Fruit fly (Drosophila melanogaster) whole organism, adult: ENCODE measurements around the gene CG13043.
A peak's percentile ranks its signal among the peaks of the same experiment; 100 is the strongest.

Experiments
- CG11617 ChIP-seq: fragments of 200-800 bp; sonication (Bioruptor generic); optimal IDR thresholded peaks from 2 replicates; lab custom pipeline; 2017; ENCODE audit warnings: mild to moderate bottlenecking, missing biosample characterization, missing genetic modification reagents, missing genetic modification characterization
- CG12768 ChIP-seq: fragments of 200-800 bp; sonication (Bioruptor generic); optimal IDR thresholded peaks from 2 replicates; lab custom pipeline; 2017; ENCODE audit warnings: missing biosample characterization, missing genetic modification characterization, mild to moderate bottlenecking, moderate library complexity, missing genetic modification reagents
- CG14711 ChIP-seq: fragments of 200-800 bp; sonication (Bioruptor generic); optimal IDR thresholded peaks from 2 replicates; lab custom pipeline; 2018; ENCODE audit warnings: missing biosample characterization, mild to moderate bottlenecking, missing genetic modification characterization, moderate library complexity
- CG1620 ChIP-seq: fragments of 200-800 bp; sonication (Bioruptor generic); optimal IDR thresholded peaks from 2 replicates; lab custom pipeline; 2016; ENCODE audit warnings: missing biosample characterization, missing genetic modification characterization
- CG33017 ChIP-seq: fragments of 200-800 bp; sonication (Bioruptor generic); optimal IDR thresholded peaks from 2 replicates; lab custom pipeline; 2018; ENCODE audit warnings: missing biosample characterization, mild to moderate bottlenecking, missing genetic modification characterization, moderate library complexity
- CG5204 ChIP-seq: fragments of 200-800 bp; sonication (Bioruptor generic); optimal IDR thresholded peaks from 2 replicates; lab custom pipeline; 2016; ENCODE audit warnings: missing biosample characterization, missing genetic modification characterization
- CG7045 ChIP-seq: fragments of 200-800 bp; sonication (Bioruptor generic); optimal IDR thresholded peaks from 2 replicates; lab custom pipeline; 2017; ENCODE audit warnings: missing biosample characterization, mild to moderate bottlenecking, missing genetic modification characterization
- CG7101 ChIP-seq: fragments of 200-800 bp; sonication (Bioruptor generic); optimal IDR thresholded peaks from 2 replicates; lab custom pipeline; 2018; ENCODE audit warnings: missing biosample characterization, mild to moderate bottlenecking, missing genetic modification characterization, moderate library complexity
- Clk ChIP-seq: fragments of 200-800 bp; sonication (Bioruptor generic); optimal IDR thresholded peaks from 2 replicates; lab custom pipeline; 2017; ENCODE audit warnings: missing biosample characterization, missing genetic modification characterization
- Crg-1 ChIP-seq: fragments of 200-800 bp; sonication (Bioruptor generic); optimal IDR thresholded peaks from 2 replicates; lab custom pipeline; 2016; ENCODE audit warnings: missing biosample characterization, missing genetic modification characterization
- Hr96 ChIP-seq: fragments of 200-800 bp; sonication (Bioruptor generic); optimal IDR thresholded peaks from 2 replicates; lab custom pipeline; 2016; ENCODE audit warnings: missing biosample characterization, missing genetic modification characterization
- bab1 ChIP-seq: fragments of 200-800 bp; sonication (Bioruptor generic); optimal IDR thresholded peaks from 3 replicates; lab custom pipeline; 2019; ENCODE audit warnings: missing biosample characterization, mild to moderate bottlenecking, missing genetic modification characterization, moderate library complexity
- cic ChIP-seq: fragments of 200-800 bp; sonication (Bioruptor generic); optimal IDR thresholded peaks from 2 replicates; lab custom pipeline; 2017; ENCODE audit warnings: missing biosample characterization, mild to moderate bottlenecking, missing genetic modification characterization, moderate library complexity
- cnc ChIP-seq, 2 experiments: fragments of >200 bp; optimal IDR thresholded peaks; 2 replicates each; lab custom pipeline; 2017
- kay ChIP-seq: fragments of 200-800 bp; sonication (Bioruptor generic); peaks from one replicate; lab custom pipeline; 2016; ENCODE audit warnings: missing biosample characterization, missing genetic modification characterization, borderline replicate concordance
- ovo ChIP-seq: fragments of 200-800 bp; sonication (Bioruptor generic); optimal IDR thresholded peaks from 2 replicates; lab custom pipeline; 2016; ENCODE audit warnings: missing biosample characterization, missing genetic modification characterization
- pad ChIP-seq: fragments of 200-800 bp; sonication (Bioruptor generic); optimal IDR thresholded peaks from 3 replicates; lab custom pipeline; 2017; ENCODE audit warnings: missing biosample characterization, missing genetic modification characterization, mild to moderate bottlenecking, moderate library complexity, missing genetic modification reagents
- tj ChIP-seq: fragments of 200-800 bp; sonication (Bioruptor generic); optimal IDR thresholded peaks from 3 replicates; lab custom pipeline; 2017; ENCODE audit warnings: missing biosample characterization, mild to moderate bottlenecking, missing genetic modification characterization, moderate library complexity
- toe ChIP-seq: fragments of 200-800 bp; sonication (Bioruptor generic); optimal IDR thresholded peaks from 2 replicates; lab custom pipeline; 2016; ENCODE audit warnings: missing biosample characterization, missing genetic modification characterization

CG13043 gene

DNA sequence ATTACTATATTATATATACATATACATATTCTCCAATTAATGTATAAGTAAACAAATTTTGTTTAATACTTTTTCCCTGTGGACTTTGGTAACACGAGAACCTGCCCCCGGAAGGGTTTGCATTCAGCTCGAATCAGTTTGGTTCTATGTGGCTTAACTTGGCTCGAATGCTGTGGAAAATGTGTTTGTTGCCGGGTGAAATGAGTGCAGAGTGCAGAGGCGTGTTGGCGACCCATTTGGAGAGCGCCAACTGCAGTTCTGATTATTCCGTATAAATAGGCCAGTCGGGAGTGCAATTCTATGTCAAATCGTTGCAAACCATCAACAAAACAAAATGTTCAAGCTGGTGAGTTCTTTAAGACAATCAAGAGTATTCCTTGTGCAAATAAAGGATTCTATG lies 12.1 kb upstream of the CG13043 start, which contains the start of gene Nplp3:
Gene Nplp3 (plus strand): TSS at position 301 of the 400 bp plus-strand sequence.
- TF ChIP-seq Clk (GFP tag; lab: Kevin White, UChicago) (no peak), tj (GFP tag; lab: Kevin White, UChicago) (no peak), CG7101 (tag; lab: Kevin White, UChicago) (no peak), CG11617 (GFP tag; lab: Kevin White, UChicago) (no peak)

dm6 chr3L:16313985-16314384 lies 8.3 kb upstream of the CG13043 start, which contains the start of gene CG13062:
CG13062 (plus strand) TSS chr3L:16314285.
- TF ChIP-seq cnc (optimal IDR thresholded peaks at IDR 0.05; lab: Kevin White, UChicago) (no peak), CG7101 (tag; lab: Kevin White, UChicago) (no peak), bab1 (GFP tag; lab: Kevin White, UChicago) (no peak), CG14711 (tag; lab: Kevin White, UChicago) (no peak), pad (GFP tag; lab: Kevin White, UChicago) (no peak), cic (GFP tag; lab: Kevin White, UChicago) (no peak)

- TF ChIP-seq CG33017 (tag; lab: Kevin White, UChicago) (no peak), CG5204 (GFP tag; lab: Kevin White, UChicago) (peak; percentile 32)
Observed at dm6 chr3L:16309972-16310371, 4.3 kb upstream of the CG13043 start.

dm6 chr3L:16308380-16308779 lies 2.7 kb upstream of the CG13043 start, which contains the start of gene CG13042:
CG13042 (minus strand) TSS chr3L:16308480.
- TF ChIP-seq CG1620 (GFP tag; lab: Kevin White, UChicago) = no peak
- TF ChIP-seq pad (GFP tag; lab: Kevin White, UChicago) = no peak
- TF ChIP-seq CG12768 (GFP tag; lab: Kevin White, UChicago) = no peak

dm6 chr3L:16303982-16304381 lies 1.7 kb downstream of the CG13043 start, which contains the start of gene CG43249:
CG43249 (plus strand) TSS chr3L:16304282.
- TF ChIP-seq ovo (GFP tag; lab: Kevin White, UChicago) (no peak), CG7045 (GFP tag; lab: Kevin White, UChicago) (no peak), CG14711 (tag; lab: Kevin White, UChicago) (no peak), Crg-1 (GFP tag; lab: Kevin White, UChicago) (no peak), cnc (optimal IDR thresholded peaks at IDR 0.05; lab: Kevin White, UChicago) (no peak), cic (GFP tag; lab: Kevin White, UChicago) (no peak), CG12768 (GFP tag; lab: Kevin White, UChicago) (no peak), Hr96 (no peak), tj (GFP tag; lab: Kevin White, UChicago) (no peak), CG7101 (tag; lab: Kevin White, UChicago) (no peak), CG5204 (GFP tag; lab: Kevin White, UChicago) (no peak), Clk (GFP tag; lab: Kevin White, UChicago) (no peak), kay (GFP tag; lab: Kevin White, UChicago) (no peak), CG1620 (GFP tag; lab: Kevin White, UChicago) (no peak), bab1 (GFP tag; lab: Kevin White, UChicago) (no peak)

dm6 chr3L:16303078-16303477 lies 2.6 kb downstream of the CG13043 start, which contains the start of gene CG13044:
CG13044 (minus strand) TSS chr3L:16303178.
- no peak for TF ChIP-seq CG7101 (tag; lab: Kevin White, UChicago)
- no peak for TF ChIP-seq CG33017 (tag; lab: Kevin White, UChicago)
- TF ChIP-seq Hr96 = no peak
- no peak for TF ChIP-seq CG5204 (GFP tag; lab: Kevin White, UChicago)
- no peak for TF ChIP-seq kay (GFP tag; lab: Kevin White, UChicago)
- no peak for TF ChIP-seq Crg-1 (GFP tag; lab: Kevin White, UChicago)
- no peak for TF ChIP-seq tj (GFP tag; lab: Kevin White, UChicago)
- no peak for TF ChIP-seq cnc (optimal IDR thresholded peaks at IDR 0.05; lab: Kevin White, UChicago)
- TF ChIP-seq CG1620 (GFP tag; lab: Kevin White, UChicago) = no peak
- TF ChIP-seq pad (GFP tag; lab: Kevin White, UChicago) = no peak
- TF ChIP-seq Clk (GFP tag; lab: Kevin White, UChicago) = no peak
- TF ChIP-seq CG14711 (tag; lab: Kevin White, UChicago) = no peak
- TF ChIP-seq CG11617 (GFP tag; lab: Kevin White, UChicago) = no peak
- no peak for TF ChIP-seq toe (GFP tag; lab: Kevin White, UChicago)

- TF ChIP-seq CG14711 (tag; lab: Kevin White, UChicago) (no peak), cnc (optimal IDR thresholded peaks at IDR 0.05; lab: Kevin White, UChicago) (no peak), CG33017 (tag; lab: Kevin White, UChicago) (no peak), Crg-1 (GFP tag; lab: Kevin White, UChicago) (no peak), CG7101 (tag; lab: Kevin White, UChicago) (no peak)
Observed at dm6 chr3L:16301153-16301552, 4.5 kb downstream of the CG13043 start, which contains the start of gene CG4982. CG4982 (plus strand) TSS chr3L:16301453.
